Fruit fly (Drosophila melanogaster) whole organism, embryonic: ENCODE measurements around the gene mEFG1.

Experiments used
- Adf1 ChIP-seq: fragments of 200-800 bp; sonication (Bioruptor generic); IDR thresholded peaks from 2 replicates; pipeline ENCODE4 v1.3.6; 2022; ENCODE audit warnings: missing biosample characterization, missing genetic modification characterization
- Aef1 ChIP-seq: fragments of 200-800 bp; sonication (Bioruptor generic); IDR thresholded peaks from 3 replicates; pipeline ENCODE4 v1.3.6; 2022; ENCODE audit warnings: missing biosample characterization, missing genetic modification characterization
- CG10209 ChIP-seq: fragments of 200-800 bp; sonication (Bioruptor generic); optimal IDR thresholded peaks from 3 replicates; lab custom pipeline; 2017; ENCODE audit warnings: missing biosample characterization, mild to moderate bottlenecking, missing genetic modification characterization, missing genetic modification reagents
- CG12299 ChIP-seq: fragments of 200-800 bp; sonication (Bioruptor generic); optimal IDR thresholded peaks from 2 replicates; lab custom pipeline; 2018; ENCODE audit warnings: missing biosample characterization, mild to moderate bottlenecking, missing genetic modification characterization
- CG12942 ChIP-seq: fragments of 200-800 bp; sonication (Bioruptor generic); optimal IDR thresholded peaks from 3 replicates; lab custom pipeline; 2016; ENCODE audit warnings: missing biosample characterization, missing genetic modification characterization
- CG13424 ChIP-seq: fragments of 200-800 bp; sonication (Bioruptor generic); optimal IDR thresholded peaks from 2 replicates; lab custom pipeline; 2019; ENCODE audit warnings: missing biosample characterization, mild to moderate bottlenecking, missing genetic modification characterization, moderate library complexity
- CG13775 ChIP-seq: fragments of 200-800 bp; sonication (Bioruptor generic); optimal IDR thresholded peaks from 3 replicates; lab custom pipeline; 2017; ENCODE audit warnings: missing biosample characterization, mild to moderate bottlenecking, missing genetic modification characterization
- CG13894 ChIP-seq: fragments of 200-800 bp; sonication (Bioruptor generic); optimal IDR thresholded peaks from 3 replicates; lab custom pipeline; 2018; ENCODE audit warnings: missing biosample characterization, mild to moderate bottlenecking, missing genetic modification characterization, moderate library complexity
- CG14860 ChIP-seq: fragments of 200-800 bp; sonication (Bioruptor generic); IDR thresholded peaks from 3 replicates; pipeline ENCODE4 v1.3.6; 2022; ENCODE audit warnings: missing biosample characterization, missing genetic modification characterization; ENCODE audit not compliant: partially characterized antibody
- CG15514 ChIP-seq: fragments of 200-800 bp; sonication (Bioruptor generic); optimal IDR thresholded peaks from 3 replicates; lab custom pipeline; 2017; ENCODE audit warnings: missing biosample characterization, missing genetic modification characterization, mild to moderate bottlenecking, moderate library complexity, missing genetic modification reagents
- CG15696 ChIP-seq: fragments of 200-800 bp; sonication (Bioruptor generic); optimal IDR thresholded peaks from 2 replicates; lab custom pipeline; 2019; ENCODE audit warnings: missing biosample characterization, mild to moderate bottlenecking, missing genetic modification characterization, moderate library complexity
- CG16779 ChIP-seq: fragments of 200-800 bp; sonication (Bioruptor generic); IDR thresholded peaks from 2 replicates; pipeline ENCODE4 v1.3.6; 2022; ENCODE audit warnings: missing biosample characterization, missing genetic modification characterization
- CG17912 ChIP-seq: fragments of 200-800 bp; sonication (Bioruptor generic); optimal IDR thresholded peaks from 2 replicates; lab custom pipeline; 2018; ENCODE audit warnings: missing biosample characterization, mild to moderate bottlenecking, missing genetic modification characterization
- CG2120 ChIP-seq: fragments of 200-800 bp; sonication (Bioruptor generic); optimal IDR thresholded peaks from 3 replicates; lab custom pipeline; 2016; ENCODE audit warnings: missing biosample characterization, missing genetic modification characterization
- CG31365 ChIP-seq: fragments of 200-800 bp; sonication (Bioruptor generic); optimal IDR thresholded peaks from 2 replicates; lab custom pipeline; 2018; ENCODE audit warnings: missing biosample characterization, mild to moderate bottlenecking, missing genetic modification characterization
- CG3281 ChIP-seq: fragments of 200-800 bp; sonication (Bioruptor generic); optimal IDR thresholded peaks from 3 replicates; lab custom pipeline; 2017; ENCODE audit warnings: missing biosample characterization, mild to moderate bottlenecking, missing genetic modification characterization
- CG34224 ChIP-seq: fragments of 200-800 bp; sonication (Bioruptor generic); IDR thresholded peaks from 3 replicates; pipeline ENCODE4 v1.3.6; 2022; ENCODE audit warnings: missing biosample characterization, missing genetic modification characterization; ENCODE audit not compliant: partially characterized antibody
- CG34376 ChIP-seq: fragments of 200-800 bp; sonication (Bioruptor generic); optimal IDR thresholded peaks from 2 replicates; lab custom pipeline; 2018; ENCODE audit warnings: missing biosample characterization, mild to moderate bottlenecking, missing genetic modification characterization
- CG4282 ChIP-seq: fragments of 200-800 bp; sonication (Bioruptor generic); optimal IDR thresholded peaks from 2 replicates; lab custom pipeline; 2016; ENCODE audit warnings: missing biosample characterization, missing genetic modification characterization
- CG4360 ChIP-seq: fragments of 200-800 bp; sonication (Bioruptor generic); IDR thresholded peaks from 2 replicates; pipeline ENCODE4 v1.3.6; 2022; ENCODE audit warnings: missing biosample characterization, missing genetic modification characterization
- CG43689 ChIP-seq: fragments of 200-800 bp; sonication (Bioruptor generic); IDR thresholded peaks from 2 replicates; pipeline ENCODE4 v1.3.6; 2022; ENCODE audit warnings: missing biosample characterization, missing genetic modification characterization
- CG6254 ChIP-seq: fragments of 200-800 bp; sonication (Bioruptor generic); optimal IDR thresholded peaks from 3 replicates; lab custom pipeline; 2017; ENCODE audit warnings: mild to moderate bottlenecking, missing biosample characterization, missing genetic modification reagents, missing genetic modification characterization
- CG6689 ChIP-seq: fragments of 200-800 bp; sonication (Bioruptor generic); IDR thresholded peaks from 2 replicates; pipeline ENCODE4 v1.3.6; 2022; ENCODE audit warnings: missing biosample characterization, missing genetic modification characterization
- CG7372 ChIP-seq: fragments of 200-800 bp; sonication (Bioruptor generic); IDR thresholded peaks from 2 replicates; pipeline ENCODE4 v1.3.6; 2022; ENCODE audit warnings: missing biosample characterization, missing genetic modification characterization
- CrebB ChIP-seq: fragments of 200-800 bp; sonication (Bioruptor generic); optimal IDR thresholded peaks from 3 replicates; lab custom pipeline; 2018; ENCODE audit warnings: missing biosample characterization, mild to moderate bottlenecking, missing genetic modification characterization
- Doc2 ChIP-seq: fragments of 200-800 bp; sonication (Bioruptor generic); IDR thresholded peaks from 2 replicates; pipeline ENCODE4 v1.3.6; 2022; ENCODE audit warnings: missing biosample characterization, missing genetic modification characterization
- Hmx ChIP-seq: fragments of 200-800 bp; sonication (Bioruptor generic); optimal IDR thresholded peaks from 2 replicates; lab custom pipeline; 2016; ENCODE audit warnings: missing biosample characterization, missing genetic modification characterization
- Lpt ChIP-seq: fragments of >200 bp; optimal IDR thresholded peaks from 2 replicates; lab custom pipeline; 2018; ENCODE audit warnings: missing biosample characterization, missing genetic modification characterization
- MESR4 ChIP-seq: fragments of 200-800 bp; sonication (Bioruptor generic); optimal IDR thresholded peaks from 2 replicates; lab custom pipeline; 2018; ENCODE audit warnings: missing biosample characterization, mild to moderate bottlenecking, missing genetic modification characterization, moderate library complexity
- Meics ChIP-seq: fragments of 200-800 bp; sonication (Bioruptor generic); optimal IDR thresholded peaks from 2 replicates; lab custom pipeline; 2017; ENCODE audit warnings: missing biosample characterization, mild to moderate bottlenecking, missing genetic modification characterization
- Sox100B ChIP-seq: fragments of 200-800 bp; sonication (Bioruptor generic); optimal IDR thresholded peaks from 3 replicates; lab custom pipeline; 2018; ENCODE audit warnings: missing biosample characterization, mild to moderate bottlenecking, missing genetic modification characterization
- Sry-β ChIP-seq: fragments of 200-800 bp; sonication (Bioruptor generic); optimal IDR thresholded peaks from 2 replicates; lab custom pipeline; 2018; ENCODE audit warnings: missing biosample characterization, mild to moderate bottlenecking, missing genetic modification characterization, moderate library complexity
- abd-A ChIP-seq: fragments of 200-800 bp; sonication (Bioruptor generic); optimal IDR thresholded peaks from 3 replicates; lab custom pipeline; 2019; ENCODE audit warnings: missing biosample characterization, mild to moderate bottlenecking, missing genetic modification characterization, moderate library complexity
- caup ChIP-seq: fragments of 200-800 bp; sonication (Bioruptor generic); optimal IDR thresholded peaks from 3 replicates; lab custom pipeline; 2017; ENCODE audit warnings: missing biosample characterization, mild to moderate bottlenecking, missing genetic modification characterization, moderate library complexity; ENCODE audit not compliant: severe bottlenecking
- dysf ChIP-seq: fragments of 200-800 bp; sonication (Bioruptor generic); IDR thresholded peaks from 3 replicates; pipeline ENCODE4 v1.3.6; 2022; ENCODE audit warnings: missing biosample characterization, missing genetic modification characterization
- eyg ChIP-seq: fragments of 200-800 bp; sonication (Bioruptor generic); optimal IDR thresholded peaks from 3 replicates; lab custom pipeline; 2016; ENCODE audit warnings: missing biosample characterization, missing genetic modification characterization
- gce ChIP-seq: fragments of 200-800 bp; sonication (Bioruptor generic); IDR thresholded peaks from 3 replicates; pipeline ENCODE4 v1.3.6; 2022; ENCODE audit warnings: missing biosample characterization, missing genetic modification characterization
- gcm ChIP-seq: fragments of 200-800 bp; sonication (Bioruptor generic); optimal IDR thresholded peaks from 2 replicates; lab custom pipeline; 2019; ENCODE audit warnings: missing biosample characterization, mild to moderate bottlenecking, missing genetic modification characterization, moderate library complexity
- lilli ChIP-seq: fragments of 200-800 bp; sonication (Bioruptor generic); optimal IDR thresholded peaks from 3 replicates; lab custom pipeline; 2016; ENCODE audit warnings: missing biosample characterization, missing genetic modification characterization
- luna ChIP-seq: fragments of 200-800 bp; sonication (Bioruptor generic); optimal IDR thresholded peaks from 2 replicates; lab custom pipeline; 2016; ENCODE audit warnings: missing biosample characterization, missing genetic modification characterization
- oc ChIP-seq: fragments of 200-800 bp; sonication (Bioruptor generic); optimal IDR thresholded peaks from 2 replicates; lab custom pipeline; 2018; ENCODE audit warnings: missing biosample characterization, mild to moderate bottlenecking, missing genetic modification characterization, moderate library complexity
- sens ChIP-seq: fragments of 200-800 bp; sonication (Bioruptor generic); peaks from one replicate; lab custom pipeline; 2016; ENCODE audit warnings: missing biosample characterization, missing genetic modification characterization
- sisA ChIP-seq: fragments of 200-800 bp; sonication (Bioruptor generic); IDR thresholded peaks from 2 replicates; pipeline ENCODE4 v1.3.6; 2022; ENCODE audit warnings: missing biosample characterization, missing genetic modification characterization
- slou ChIP-seq: fragments of 200-800 bp; sonication (Bioruptor generic); optimal IDR thresholded peaks from 3 replicates; lab custom pipeline; 2016; ENCODE audit warnings: missing biosample characterization, missing genetic modification characterization
- sob ChIP-seq: fragments of 200-800 bp; sonication (Bioruptor generic); IDR thresholded peaks from 2 replicates; pipeline ENCODE4 v1.3.6; 2022; ENCODE audit warnings: missing biosample characterization, missing genetic modification characterization
- sug ChIP-seq: fragments of 200-800 bp; optimal IDR thresholded peaks from 2 replicates; lab custom pipeline; 2019; ENCODE audit warnings: missing biosample characterization, mild to moderate bottlenecking, missing genetic modification characterization, moderate library complexity
- tna ChIP-seq: fragments of 200-800 bp; sonication (Bioruptor generic); IDR thresholded peaks from 2 replicates; pipeline ENCODE4 v1.3.6; 2022; ENCODE audit warnings: missing biosample characterization, missing genetic modification characterization; ENCODE audit not compliant: partially characterized antibody
- z ChIP-seq: fragments of 200-800 bp; sonication (Bioruptor generic); IDR thresholded peaks from 3 replicates; pipeline ENCODE4 v1.3.6; 2022; ENCODE audit warnings: missing biosample characterization, missing genetic modification characterization
- zfh2 ChIP-seq: fragments of 200-800 bp; sonication (Bioruptor generic); optimal IDR thresholded peaks from 2 replicates; lab custom pipeline; 2016; ENCODE audit warnings: missing biosample characterization, missing genetic modification characterization

The mEFG1 gene

DNA sequence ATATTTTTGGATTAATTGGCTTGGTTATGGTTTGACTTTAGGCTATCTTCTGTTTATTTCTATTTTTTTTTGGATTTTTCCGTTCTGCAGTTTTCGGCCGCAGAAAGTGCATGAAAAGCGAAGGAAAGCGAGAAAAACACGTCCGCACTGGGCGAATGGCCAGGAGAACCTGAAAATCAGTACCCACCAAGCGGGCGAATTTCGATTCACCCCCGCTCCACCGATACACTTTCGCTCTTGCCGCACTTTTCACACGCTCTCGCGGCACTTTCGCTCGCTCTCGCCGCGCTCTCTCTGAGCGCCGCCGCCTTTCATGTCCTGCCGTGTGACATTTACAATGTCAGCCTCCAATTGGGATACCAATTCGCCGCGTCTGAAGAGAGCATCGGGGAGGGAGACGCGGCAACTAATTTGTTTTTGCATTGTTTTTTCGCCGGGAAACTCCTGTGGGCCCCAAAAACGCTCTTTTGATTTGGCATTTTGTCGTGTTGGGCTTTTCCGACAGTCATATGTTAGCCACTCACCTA lies 26.5 kb upstream of the mEFG1 start, which contains the start of gene Ndae1 (continued):
- TF ChIP-seq Doc2 (no peak), sens (GFP tag; lab: Kevin White, UChicago) (no peak), CG4282 (GFP tag; lab: Kevin White, UChicago) (no peak), CG13424 (tag; lab: Kevin White, UChicago) (no peak), CG34224 (GFP tag; lab: Robert Waterston, UW) (0 out of 3 replicates have a peak, but pooled peaks have one; percentile 26), CG7372 (GFP tag; lab: Robert Waterston, UW) (no peak), CG10209 (GFP tag; lab: Kevin White, UChicago) (no peak), Hmx (GFP tag; lab: Kevin White, UChicago) (no peak), Aef1 (GFP tag; lab: Robert Waterston, UW) (no peak), oc (tag; lab: Kevin White, UChicago) (no peak), gce (GFP tag; lab: Robert Waterston, UW) (0 out of 3 replicates have a peak, but pooled peaks have one; percentile 23), z (GFP tag; lab: Robert Waterston, UW) (no peak), CG6254 (GFP tag; lab: Kevin White, UChicago) (no peak), CG14860 (GFP tag; lab: Robert Waterston, UW) (no peak), CG34376 (GFP tag; lab: Kevin White, UChicago) (no peak), CG16779 (0 out of 2 replicates have a peak, but pooled peaks have one; percentile 34), CG13894 (tag; lab: Kevin White, UChicago) (peak; percentile 33), caup (GFP tag; lab: Kevin White, UChicago) (no peak), slou (GFP tag; lab: Kevin White, UChicago) (no peak), CG15696 (tag; lab: Kevin White, UChicago) (no peak), CG6689 (peak; percentile 9; the same call in 1 of the 2 replicates)

DNA sequence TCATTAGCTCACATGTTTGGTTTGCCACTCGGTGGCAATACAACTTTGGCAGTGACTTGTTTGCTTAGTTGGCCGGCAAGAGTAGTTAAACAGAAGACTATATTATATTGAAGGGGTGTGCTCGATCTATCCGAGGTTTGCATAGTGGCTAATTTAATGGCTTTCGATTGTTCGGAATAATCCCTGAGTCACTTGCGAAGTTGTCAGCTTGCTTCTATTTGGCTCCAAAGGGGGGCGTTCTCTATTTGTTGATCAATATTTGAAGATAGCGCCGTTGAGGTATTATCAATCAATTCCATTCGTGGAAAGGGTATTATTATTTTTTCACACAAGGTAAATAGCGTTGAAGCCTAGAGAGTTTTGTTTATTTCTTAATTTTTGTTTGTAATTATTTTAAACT lies 25.2 kb upstream of the mEFG1 start:
- TF ChIP-seq CG4360 (GFP tag; lab: Robert Waterston, UW) (no peak), CG10209 (GFP tag; lab: Kevin White, UChicago) (peak; percentile 14), Lpt (no peak), lilli (GFP tag; lab: Kevin White, UChicago) (no peak), CG15514 (GFP tag; lab: Kevin White, UChicago) (peak; percentile 33), gcm (GFP tag; lab: Kevin White, UChicago) (no peak), eyg (GFP tag; lab: Kevin White, UChicago) (no peak), Sry-β (no peak), CG12299 (tag; lab: Kevin White, UChicago) (no peak), CG31365 (tag; lab: Kevin White, UChicago) (no peak), luna (GFP tag; lab: Kevin White, UChicago) (no peak), Sox100B (no peak), MESR4 (GFP tag; lab: Kevin White, UChicago) (no peak), Meics (GFP tag; lab: Kevin White, UChicago) (peak; percentile 20), sob (peak; percentile 33; the same call in 1 of the 2 replicates), CG2120 (GFP tag; lab: Kevin White, UChicago) (peak; percentile 42), Adf1 (GFP tag; lab: Robert Waterston, UW) (no peak), tna (GFP tag; lab: Robert Waterston, UW) (no peak), CG3281 (GFP tag; lab: Kevin White, UChicago) (peak; percentile 41), zfh2 (GFP tag; lab: Kevin White, UChicago) (no peak), sug (no peak), CG12942 (GFP tag; lab: Kevin White, UChicago) (no peak), dysf (0 out of 3 replicates have a peak, but pooled peaks have one; percentile 24), CrebB (tag; lab: Kevin White, UChicago) (no peak), CG43689 (GFP tag; lab: Robert Waterston, UW) (no peak), CG17912 (no peak), CG6689 (no peak), sisA (GFP tag; lab: Robert Waterston, UW) (no peak), abd-A (no peak), CG13775 (GFP tag; lab: Kevin White, UChicago) (no peak)
